Worm (Caenorhabditis elegans): ENCODE results near the gene flwr-1.

- no peak for TF ChIP-seq lin-1 (GFP tag; IDR thresholded peaks at IDR 0.05)
- no peak for TF ChIP-seq lin-13 (GFP tag; optimal IDR thresholded peaks at IDR 0.05)
- no peak for TF ChIP-seq nhr-77 (tag; optimal IDR thresholded peaks at IDR 0.05)
- TF ChIP-seq mdl-1 (tag; optimal IDR thresholded peaks at IDR 0.05): no peak
- no peak for TF ChIP-seq pha-4 (GFP tag; IDR thresholded peaks at IDR 0.05)
- no peak for TF ChIP-seq pha-4 (tag; optimal IDR thresholded peaks at IDR 0.05)
- TF ChIP-seq nhr-28 (tag; optimal IDR thresholded peaks at IDR 0.05): no peak
Observed at ce11 chrX:14960841-14961240, 9.2 kb downstream of the flwr-1 start.
